Worm (Caenorhabditis elegans) whole organism, late embryonic: ENCODE data around the gene C04E6.7.

Experiments used
- ama-1 ChIP-seq: fragments of 150-350 bp; optimal IDR thresholded peaks from 2 replicates; lab custom pipeline; 2014
- unc-86 ChIP-seq: sonication (generic microtip); optimal IDR thresholded peaks from 2 replicates; lab custom pipeline; 2016; ENCODE audit warnings: missing genetic modification characterization, missing compliant biosample characterization

DNA sequence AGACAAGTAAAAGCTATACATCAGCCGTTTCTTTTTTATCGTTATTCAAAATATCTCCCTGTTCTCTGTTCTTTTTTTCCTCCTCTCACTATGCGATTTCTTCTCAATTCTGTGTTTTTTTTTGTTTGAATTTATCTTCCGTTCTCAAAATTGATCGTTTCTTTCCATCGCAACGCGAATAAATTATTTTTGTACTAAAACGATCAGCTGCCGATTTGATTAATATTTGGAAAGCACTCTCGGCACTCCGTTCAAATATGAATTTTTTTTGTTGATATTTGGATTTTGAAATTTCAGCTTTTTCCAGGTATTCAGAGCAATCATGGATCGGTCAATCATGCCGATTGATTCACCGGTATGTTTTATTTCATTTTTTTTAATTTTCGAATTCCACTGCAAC lies 50.1 kb downstream of the C04E6.7 start, which contains the start of gene pst-1:
- TF ChIP-seq ama-1 (lab: Kevin White, UChicago) = no peak
- no peak for TF ChIP-seq unc-86 (tag; lab: Kevin White, UChicago)
